Fruit fly (Drosophila melanogaster) whole organism, wandering third instar larva: ENCODE measurements around the gene Alg1.

Experiments used
- Dfd ChIP-seq: fragments of >200 bp; optimal IDR thresholded peaks from 2 replicates; lab custom pipeline; 2017; ENCODE audit warnings: missing biosample characterization, missing genetic modification characterization
- Dif ChIP-seq: fragments of 200-275, 200-300 bp; sonication (Bioruptor generic); optimal IDR thresholded peaks from 2 replicates; lab custom pipeline; 2018; ENCODE audit warnings: missing biosample characterization, missing genetic modification characterization; ENCODE audit not compliant: partially characterized antibody
- GATAd ChIP-seq: sonication (Bioruptor generic); optimal IDR thresholded peaks from 2 replicates; lab custom pipeline; 2016; ENCODE audit warnings: missing biosample characterization, missing genetic modification characterization
- HLH106 ChIP-seq: fragments of 200-800 bp; optimal IDR thresholded peaks from 3 replicates; lab custom pipeline; 2019; ENCODE audit warnings: missing biosample characterization, mild to moderate bottlenecking, missing genetic modification characterization, moderate library complexity
- Mio ChIP-seq: sonication (Bioruptor generic); optimal IDR thresholded peaks from 2 replicates; lab custom pipeline; 2016; ENCODE audit warnings: missing biosample characterization, missing genetic modification characterization
- Sp1 ChIP-seq: fragments of 200-800 bp; sonication (Bioruptor generic); optimal IDR thresholded peaks from 3 replicates; lab custom pipeline; 2019; ENCODE audit warnings: missing biosample characterization, mild to moderate bottlenecking, missing genetic modification characterization, moderate library complexity
- fru ChIP-seq: fragments of 200-800 bp; sonication (Bioruptor generic); optimal IDR thresholded peaks from 3 replicates; lab custom pipeline; 2016; ENCODE audit warnings: missing biosample characterization, mild to moderate bottlenecking, missing genetic modification characterization
- lola ChIP-seq: fragments of >200 bp; optimal IDR thresholded peaks from 2 replicates; lab custom pipeline; 2017; ENCODE audit warnings: missing biosample characterization, missing genetic modification characterization
- psq ChIP-seq: fragments of 200-800 bp; sonication (Bioruptor generic); optimal IDR thresholded peaks from 3 replicates; lab custom pipeline; 2017; ENCODE audit warnings: missing biosample characterization, mild to moderate bottlenecking, missing genetic modification characterization, moderate library complexity

DNA sequence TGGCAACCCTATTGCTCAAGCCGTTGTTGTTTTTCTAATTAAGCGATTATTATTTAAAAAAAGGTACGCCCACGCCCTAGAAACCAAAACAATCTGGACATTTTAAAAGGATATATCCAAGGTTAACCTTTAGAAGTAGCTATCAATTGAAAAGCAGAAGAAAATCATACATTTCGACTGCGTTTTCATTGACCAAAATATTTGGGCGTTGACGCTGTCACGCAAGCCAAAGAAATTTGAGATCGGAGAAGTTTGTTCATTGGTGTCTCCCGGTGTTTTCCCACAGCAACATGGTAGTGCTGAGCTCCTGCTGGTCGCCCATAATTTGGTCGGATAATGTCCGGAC lies 15.9 kb downstream of the Alg1 start, which contains the start of gene pasi1:
- no peak for TF ChIP-seq Dfd
- no peak for TF ChIP-seq GATAd (GFP tag; lab: Kevin White, UChicago)
- TF ChIP-seq psq, result no peak
- no peak for TF ChIP-seq Mio (GFP tag; lab: Kevin White, UChicago)
- no peak for TF ChIP-seq Dif
- no peak for TF ChIP-seq Sp1 (GFP tag; lab: Kevin White, UChicago)
- TF ChIP-seq lola (GFP tag; lab: Kevin White, UChicago), result no peak
- no peak for TF ChIP-seq fru (GFP tag; lab: Kevin White, UChicago)
- TF ChIP-seq HLH106 (tag; lab: Kevin White, UChicago), result no peak
